Fruit fly (Drosophila melanogaster) Kc167 (cell line): ENCODE results near the gene Ostgamma.

Experiments used
- Myc ChIP-seq: fragments of >200 bp; optimal IDR thresholded peaks from 2 replicates; lab custom pipeline; 2017; ENCODE audit warnings: missing external identifiers
- Sin3A ChIP-seq: fragments of >200 bp; optimal IDR thresholded peaks from 2 replicates; lab custom pipeline; 2018; ENCODE audit warnings: missing external identifiers
- h ChIP-seq: fragments of >200 bp; optimal IDR thresholded peaks from 3 replicates; lab custom pipeline; 2018; ENCODE audit warnings: missing external identifiers
- insv ChIP-seq: fragments of >200 bp; optimal IDR thresholded peaks from 3 replicates; lab custom pipeline; 2018; ENCODE audit warnings: missing external identifiers
- psq ChIP-seq: fragments of >200 bp; optimal IDR thresholded peaks from 2 replicates; lab custom pipeline; 2017; ENCODE audit warnings: missing external identifiers
- ttk ChIP-seq: sonication (Bioruptor generic); optimal IDR thresholded peaks from 2 replicates; lab custom pipeline; 2017; ENCODE audit warnings: missing external identifiers

dm6 chr2L:8302766-8303479 is 5.1 kb downstream of the Ostgamma start, which contains the start of the genes wol and Scgalpha:
- no peak for TF ChIP-seq insv (lab: Kevin White, UChicago)
- no peak for TF ChIP-seq h
- no peak for TF ChIP-seq ttk (lab: Kevin White, UChicago)
- TF ChIP-seq Sin3A, result no peak
- no peak for TF ChIP-seq Myc (lab: Kevin White, UChicago)
- no peak for TF ChIP-seq psq (lab: Kevin White, UChicago)
